Worm (Caenorhabditis elegans): ENCODE measurements around the gene str-182.

The str-182 gene

DNA sequence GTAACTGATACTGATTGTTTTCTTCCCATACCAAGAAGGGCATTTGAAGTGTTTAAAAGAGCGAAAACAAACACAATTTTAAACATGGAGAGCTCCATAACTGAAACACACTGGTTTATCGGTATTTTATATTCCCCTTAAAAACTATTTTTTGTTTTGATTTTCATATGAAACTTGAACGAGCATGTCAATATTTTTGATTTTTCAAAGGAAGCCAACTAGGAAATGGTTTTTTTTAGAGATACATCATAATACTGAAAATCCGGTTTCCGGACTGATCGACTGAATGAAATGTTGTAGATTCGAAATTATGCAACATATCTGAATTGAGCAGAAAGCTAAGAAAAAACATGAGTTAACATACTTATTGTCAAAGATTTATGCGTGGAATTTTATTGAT lies 5.9 kb downstream of the str-182 start, which contains the start of gene ttr-19:
Gene ttr-19, minus strand, starts transcription at position 101 of the 400 bp plus-strand sequence.
- TF ChIP-seq egl-27 (tag; optimal IDR thresholded peaks at IDR 0.05): no peak
- no peak for TF ChIP-seq nhr-11 (tag; optimal IDR thresholded peaks at IDR 0.05)
- no peak for TF ChIP-seq ztf-4 (tag; optimal IDR thresholded peaks at IDR 0.05)
- TF ChIP-seq elt-2 (tag; optimal IDR thresholded peaks at IDR 0.05): no peak
- no peak for TF ChIP-seq nhr-77 (tag; optimal IDR thresholded peaks at IDR 0.05)
- TF ChIP-seq eor-1 (tag; optimal IDR thresholded peaks at IDR 0.05): no peak
- TF ChIP-seq ZK546.5 (tag; optimal IDR thresholded peaks at IDR 0.05): no peak
- TF ChIP-seq lin-39 (tag; optimal IDR thresholded peaks at IDR 0.05): no peak

DNA sequence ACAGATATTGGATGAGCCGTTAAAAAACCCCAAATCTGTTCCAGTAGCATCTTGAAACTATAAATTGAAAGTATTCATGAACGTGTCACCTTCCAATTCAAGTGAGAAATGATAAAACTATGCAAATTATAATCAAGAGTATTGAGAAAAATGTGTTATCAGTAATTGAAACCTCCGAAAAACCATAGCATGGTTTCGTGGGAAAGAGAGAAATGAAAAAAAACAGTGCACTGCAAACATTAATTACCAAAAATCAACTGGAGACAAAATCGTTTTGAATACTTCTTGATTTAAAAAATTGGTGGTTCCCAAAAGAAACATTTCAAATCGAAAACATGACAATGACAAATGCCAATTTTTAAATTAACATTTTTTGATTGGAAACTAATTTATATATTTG lies 7.6 kb downstream of the str-182 start, which contains the start of gene daf-36:
Gene daf-36, minus strand, starts transcription at position 101 of the 400 bp plus-strand sequence.
- TF ChIP-seq elt-2 (tag; optimal IDR thresholded peaks at IDR 0.05) (peak; percentile 28), daf-12 (tag; optimal IDR thresholded peaks at IDR 0.05) (no peak)

DNA sequence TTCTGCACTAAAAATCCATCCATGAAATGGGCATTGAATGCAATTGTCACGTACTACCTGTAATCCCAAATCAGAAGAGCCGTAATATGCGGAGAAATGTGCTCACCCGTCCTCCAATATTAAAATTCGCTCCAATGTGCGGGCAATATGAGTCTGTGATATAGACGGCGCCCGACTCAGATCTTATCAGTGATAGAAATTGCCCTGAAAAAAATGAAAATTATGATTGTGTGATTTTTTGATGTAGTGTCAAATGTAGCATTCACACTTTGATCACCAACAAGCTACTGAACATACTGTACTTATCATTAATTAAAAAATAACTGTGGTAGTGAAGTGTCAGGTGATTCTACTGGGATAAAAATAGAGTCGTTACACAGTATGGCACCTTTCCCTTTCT lies 8.6 kb downstream of the str-182 start:
- peak; percentile 68 for TF ChIP-seq elt-2 (tag; optimal IDR thresholded peaks at IDR 0.05)
- no peak for TF ChIP-seq tbx-2 (tag; optimal IDR thresholded peaks at IDR 0.05)
- no peak for TF ChIP-seq mml-1 (tag; optimal IDR thresholded peaks at IDR 0.05)

DNA sequence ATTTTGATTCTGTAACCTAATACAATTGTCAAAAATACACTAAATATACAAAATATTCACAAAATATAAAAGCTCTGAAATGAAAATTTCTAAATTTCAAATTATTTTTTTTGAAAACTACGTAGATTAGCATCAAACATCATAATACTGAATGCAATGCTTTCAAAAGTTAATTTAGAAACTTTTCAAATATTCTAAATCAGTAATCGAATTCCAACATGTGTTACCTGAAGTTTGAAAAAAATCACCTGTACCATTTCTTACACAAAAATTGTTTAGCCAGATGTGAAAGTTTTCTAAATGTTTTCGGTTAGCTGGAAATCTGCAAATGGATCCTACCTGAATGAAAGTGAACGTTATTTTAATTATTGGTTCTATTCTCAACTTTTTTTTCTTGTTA lies 11.2 kb downstream of the str-182 start, which contains the start of gene C12D8.20:
Gene C12D8.20, plus strand, starts transcription at position 301 of the 400 bp plus-strand sequence.
- TF ChIP-seq eor-1 (tag; optimal IDR thresholded peaks at IDR 0.05): no peak
- TF ChIP-seq nhr-23 (tag; optimal IDR thresholded peaks at IDR 0.05): no peak
- TF ChIP-seq ama-1 (optimal IDR thresholded peaks at IDR 0.05): no peak
- TF ChIP-seq nhr-11 (tag; optimal IDR thresholded peaks at IDR 0.05): no peak
- TF ChIP-seq egl-27 (tag; optimal IDR thresholded peaks at IDR 0.05): no peak
- no peak for TF ChIP-seq sea-2 (GFP tag; optimal IDR thresholded peaks at IDR 0.05)
- TF ChIP-seq nhr-28 (tag; optimal IDR thresholded peaks at IDR 0.05): no peak
- TF ChIP-seq lsy-12 (tag; optimal IDR thresholded peaks at IDR 0.05): no peak
- no peak for TF ChIP-seq lin-15B (tag; optimal IDR thresholded peaks at IDR 0.05)

DNA sequence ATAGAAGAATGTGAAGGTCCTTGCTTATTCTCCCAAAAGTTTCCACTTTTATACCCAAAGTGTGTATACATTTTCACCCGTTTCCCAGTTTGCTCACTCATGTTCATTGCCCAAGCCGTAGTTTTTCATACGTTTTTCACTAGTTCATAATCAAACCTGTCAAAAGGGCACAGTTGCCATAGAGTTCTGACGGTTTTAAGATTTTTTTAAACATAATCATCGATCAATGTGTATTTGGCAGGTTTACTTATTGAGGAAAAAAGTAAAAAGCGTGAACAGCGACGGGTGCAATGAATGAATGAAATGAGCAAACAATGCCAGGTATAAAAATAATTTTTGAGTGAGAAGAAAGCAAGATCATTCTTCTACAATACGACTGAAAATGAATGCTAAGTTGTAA lies 11.9 kb downstream of the str-182 start, which contains the start of the genes fipr-5 and fipr-9:
Gene fipr-5, minus strand, starts transcription at position 101 of the 400 bp plus-strand sequence.
Gene fipr-9, plus strand, starts transcription at position 346 of the 400 bp plus-strand sequence.
- no peak for TF ChIP-seq unc-39 (tag; optimal IDR thresholded peaks at IDR 0.05)
- TF ChIP-seq daf-12 (tag; optimal IDR thresholded peaks at IDR 0.05): no peak
- no peak for TF ChIP-seq lsy-12 (tag; optimal IDR thresholded peaks at IDR 0.05)
- TF ChIP-seq ztf-4 (tag; optimal IDR thresholded peaks at IDR 0.05): no peak
- no peak for TF ChIP-seq fos-1 (tag; optimal IDR thresholded peaks at IDR 0.05)
- no peak for TF ChIP-seq unc-62 (GFP tag; optimal IDR thresholded peaks at IDR 0.05)
- no peak for TF ChIP-seq elt-1 (tag; optimal IDR thresholded peaks at IDR 0.05)
- no peak for TF ChIP-seq sea-2 (GFP tag; optimal IDR thresholded peaks at IDR 0.05)
- TF ChIP-seq lin-39 (tag; optimal IDR thresholded peaks at IDR 0.05): no peak
- no peak for TF ChIP-seq skn-1 (tag; optimal IDR thresholded peaks at IDR 0.05)

DNA sequence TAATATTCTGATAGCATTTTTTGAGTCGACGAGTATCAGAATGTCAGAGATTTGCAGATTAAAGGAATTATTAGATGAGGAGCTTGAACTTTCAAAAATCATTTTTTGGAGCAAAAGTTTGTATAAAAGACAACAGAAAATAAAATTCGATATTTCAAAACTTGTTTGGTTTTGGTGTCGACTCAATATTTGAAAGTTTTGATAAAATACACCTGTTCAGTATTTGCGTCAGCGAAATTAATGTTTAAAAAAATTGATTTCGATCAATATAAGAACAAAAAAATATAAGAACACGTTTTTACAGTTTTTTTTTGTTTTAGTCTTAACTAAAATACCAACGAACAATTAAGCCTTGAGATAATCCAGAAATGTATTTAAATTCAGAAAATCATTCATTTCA lies 12.6 kb downstream of the str-182 start, which contains the start of gene C12D8.13:
Gene C12D8.13, minus strand, starts transcription at position 101 of the 400 bp plus-strand sequence.
- no peak for TF ChIP-seq ceh-9 (tag; optimal IDR thresholded peaks at IDR 0.05)
- TF ChIP-seq ceh-16 (tag; optimal IDR thresholded peaks at IDR 0.05): no peak
- no peak for TF ChIP-seq snpc-4 (tag; optimal IDR thresholded peaks at IDR 0.05)
- TF ChIP-seq unc-39 (tag; optimal IDR thresholded peaks at IDR 0.05): no peak
- TF ChIP-seq nhr-12 (tag; optimal IDR thresholded peaks at IDR 0.05): no peak
- TF ChIP-seq sea-2 (GFP tag; optimal IDR thresholded peaks at IDR 0.05): no peak
- TF ChIP-seq fkh-10 (GFP tag; optimal IDR thresholded peaks at IDR 0.05): no peak

DNA sequence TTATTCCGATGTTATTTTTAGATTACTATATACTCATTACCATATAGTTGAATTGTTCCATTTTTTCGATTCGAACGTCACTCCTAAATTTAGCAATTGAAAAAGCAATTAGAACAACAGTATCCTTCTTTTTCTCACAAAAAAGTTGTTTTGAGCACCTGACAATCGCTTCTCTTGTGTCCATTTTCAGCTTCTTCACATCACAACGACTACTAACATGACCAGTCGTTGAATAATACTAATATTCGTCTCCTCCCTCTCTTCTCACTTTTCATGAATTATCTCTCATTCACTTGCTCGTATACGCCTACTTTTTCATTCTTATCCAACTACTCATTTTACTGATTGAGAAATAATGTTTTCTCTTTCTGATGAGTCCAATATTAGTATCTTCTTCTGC lies 16.5 kb downstream of the str-182 start, which contains the start of gene ZK856.14:
Gene ZK856.14, plus strand, starts transcription at position 301 of the 400 bp plus-strand sequence.
- TF ChIP-seq sea-2 (GFP tag; optimal IDR thresholded peaks at IDR 0.05): no peak
- no peak for TF ChIP-seq unc-62 (GFP tag; optimal IDR thresholded peaks at IDR 0.05)
- no peak for TF ChIP-seq nhr-12 (tag; optimal IDR thresholded peaks at IDR 0.05)
- no peak for TF ChIP-seq pha-4 (tag; optimal IDR thresholded peaks at IDR 0.05)
- TF ChIP-seq ceh-16 (tag; optimal IDR thresholded peaks at IDR 0.05): no peak
- no peak for TF ChIP-seq fkh-2 (tag; optimal IDR thresholded peaks at IDR 0.05)
- TF ChIP-seq tbx-2 (tag; optimal IDR thresholded peaks at IDR 0.05): no peak
- TF ChIP-seq lin-39 (tag; optimal IDR thresholded peaks at IDR 0.05): no peak
